Worm (Caenorhabditis elegans) whole organism, mixed stage, embryonic: ENCODE measurements around the gene F26F4.2.

Experiments used
- bed-3 ChIP-seq: fragments of 200-800 bp; sonication (Bioruptor generic); optimal IDR thresholded peaks from 3 replicates; lab custom pipeline; 2018; ENCODE audit warnings: mild to moderate bottlenecking, missing genetic modification characterization, moderate library complexity, missing compliant biosample characterization
- blmp-1 ChIP-seq: fragments of 150-350 bp; optimal IDR thresholded peaks from 2 replicates; lab custom pipeline; 2014; ENCODE audit warnings: missing biosample characterization, missing genetic modification characterization
- cnd-1 ChIP-seq: fragments of 200-800 bp; sonication (Bioruptor generic); optimal IDR thresholded peaks from 2 replicates; lab custom pipeline; 2018; ENCODE audit warnings: mild to moderate bottlenecking, missing genetic modification characterization, missing compliant biosample characterization
- drap-1 ChIP-seq: fragments of 200-800 bp; sonication (Bioruptor generic); optimal IDR thresholded peaks from 3 replicates; lab custom pipeline; 2018; ENCODE audit warnings: mild to moderate bottlenecking, missing genetic modification characterization, missing compliant biosample characterization
- elt-3 ChIP-seq: fragments of 150-350 bp; optimal IDR thresholded peaks from 2 replicates; lab custom pipeline; 2014; ENCODE audit warnings: missing biosample characterization, missing genetic modification characterization
- ham-2 ChIP-seq: fragments of 200-800 bp; sonication (Bioruptor generic); optimal IDR thresholded peaks from 2 replicates; lab custom pipeline; 2018; ENCODE audit warnings: mild to moderate bottlenecking, missing genetic modification characterization, missing compliant biosample characterization
- lsy-2 ChIP-seq: fragments of 150-350 bp; optimal IDR thresholded peaks from 2 replicates; lab custom pipeline; 2014; ENCODE audit warnings: missing biosample characterization, missing genetic modification characterization
- nhr-12 ChIP-seq: fragments of 150-350 bp; optimal IDR thresholded peaks from 2 replicates; lab custom pipeline; 2014; ENCODE audit warnings: missing biosample characterization, missing genetic modification characterization
- pha-4 ChIP-seq: fragments of 150-350 bp; optimal IDR thresholded peaks from 2 replicates; lab custom pipeline; 2018; ENCODE audit warnings: missing biosample characterization, missing genetic modification reagents, missing genetic modification characterization
- unc-120 ChIP-seq: sonication (generic microtip); optimal IDR thresholded peaks from 2 replicates; lab custom pipeline; 2017; ENCODE audit warnings: missing genetic modification characterization, missing compliant biosample characterization; ENCODE audit not compliant: poor library complexity, severe bottlenecking
- unc-39 ChIP-seq: fragments of 150-350 bp; optimal IDR thresholded peaks from 2 replicates; lab custom pipeline; 2014; ENCODE audit warnings: missing biosample characterization, missing genetic modification characterization
- unc-62 ChIP-seq: fragments of 150-350 bp; optimal IDR thresholded peaks from 2 replicates; lab custom pipeline; 2014; ENCODE audit warnings: missing biosample characterization, missing genetic modification reagents, missing genetic modification characterization
- zip-8 ChIP-seq: fragments of 150-350 bp; optimal IDR thresholded peaks from 2 replicates; lab custom pipeline; 2014; ENCODE audit warnings: missing biosample characterization, missing genetic modification characterization
- ztf-11 ChIP-seq: fragments of 150-350 bp; optimal IDR thresholded peaks from 2 replicates; lab custom pipeline; 2014; ENCODE audit warnings: missing biosample characterization, missing genetic modification characterization

DNA sequence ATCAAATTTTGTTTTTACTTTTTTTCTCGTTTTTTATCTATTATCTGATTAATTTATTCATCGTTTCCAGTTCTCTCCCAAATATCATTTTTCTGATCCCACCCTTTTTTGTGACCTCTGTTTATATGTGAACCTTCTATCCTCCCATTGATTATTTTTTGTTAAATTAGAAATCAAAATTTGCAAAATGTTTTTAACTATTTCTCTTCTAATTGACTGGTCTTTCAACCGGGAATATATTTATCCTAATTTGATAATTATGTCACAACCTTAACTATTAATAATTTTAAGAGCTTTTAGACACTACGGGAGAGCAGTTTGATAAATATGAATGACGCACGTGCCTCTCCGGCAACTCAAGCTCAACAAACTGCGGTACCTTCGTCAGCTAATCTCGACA, 33.2 kb downstream of the F26F4.2 start, which contains the start of gene ntl-9:
- TF ChIP-seq blmp-1 (tag; lab: Kevin White, UChicago): no peak
- no peak for TF ChIP-seq zip-8 (tag; lab: Kevin White, UChicago)
- TF ChIP-seq lsy-2 (tag; lab: Kevin White, UChicago): no peak
- no peak for TF ChIP-seq pha-4 (tag; lab: Kevin White, UChicago)
- no peak for TF ChIP-seq ham-2
- TF ChIP-seq unc-39 (tag; lab: Kevin White, UChicago): no peak
- no peak for TF ChIP-seq drap-1 (GFP tag; lab: Kevin White, UChicago)
- TF ChIP-seq unc-120: no peak
- no peak for TF ChIP-seq nhr-12
- no peak for TF ChIP-seq elt-3 (tag; lab: Kevin White, UChicago)
- no peak for TF ChIP-seq cnd-1 (tag; lab: Kevin White, UChicago)
- no peak for TF ChIP-seq bed-3 (GFP tag; lab: Kevin White, UChicago)
- TF ChIP-seq ztf-11 (tag; lab: Kevin White, UChicago): no peak
- no peak for TF ChIP-seq unc-62 (GFP tag; lab: Kevin White, UChicago)
